Worm (Caenorhabditis elegans) whole organism, early embryonic: ENCODE measurements around the gene F10D7.10.

ENCODE experiments used
- B0310.2 ChIP-seq: sonication (generic microtip); optimal IDR thresholded peaks from 2 replicates; lab custom pipeline; 2016; ENCODE audit warnings: mild to moderate bottlenecking, missing genetic modification characterization, missing compliant biosample characterization
- F13C5.2 ChIP-seq: sonication (generic microtip); optimal IDR thresholded peaks from 2 replicates; lab custom pipeline; 2017; ENCODE audit warnings: mild to moderate bottlenecking, missing genetic modification characterization, inconsistent platforms, missing compliant biosample characterization
- aly-1 ChIP-seq: sonication (generic microtip); optimal IDR thresholded peaks from 2 replicates; lab custom pipeline; 2016; ENCODE audit warnings: missing genetic modification characterization, missing compliant biosample characterization
- ama-1 ChIP-seq: fragments of 150-350 bp; optimal IDR thresholded peaks from 2 replicates; lab custom pipeline; 2014
- ceh-13 ChIP-seq: fragments of 200-800 bp; sonication (Bioruptor generic); optimal IDR thresholded peaks from 2 replicates; lab custom pipeline; 2018; ENCODE audit warnings: mild to moderate bottlenecking, missing genetic modification characterization, missing compliant biosample characterization
- ceh-36 ChIP-seq: sonication (generic microtip); optimal IDR thresholded peaks from 2 replicates; lab custom pipeline; 2016; ENCODE audit warnings: missing genetic modification characterization, inconsistent platforms, missing compliant biosample characterization
- ets-7 ChIP-seq: sonication (generic microtip); optimal IDR thresholded peaks from 2 replicates; lab custom pipeline; 2016; ENCODE audit warnings: missing genotype, missing genetic modification characterization, missing compliant biosample characterization
- flt-1 ChIP-seq: fragments of 200-800 bp; sonication (Bioruptor generic); IDR thresholded peaks from 2 replicates; pipeline ENCODE4 v1.3.6; 2022; ENCODE audit warnings: missing genetic modification characterization, missing compliant biosample characterization
- hmbx-1 ChIP-seq: sonication (generic microtip); optimal IDR thresholded peaks from 2 replicates; lab custom pipeline; 2016; ENCODE audit warnings: mild to moderate bottlenecking, missing genetic modification characterization, missing compliant biosample characterization
- hmg-4 ChIP-seq: fragments of 200-800 bp; sonication (Bioruptor generic); optimal IDR thresholded peaks from 2 replicates; lab custom pipeline; 2018; ENCODE audit warnings: mild to moderate bottlenecking, missing genetic modification characterization, missing compliant biosample characterization
- hnd-1 ChIP-seq: sonication (generic microtip); optimal IDR thresholded peaks from 2 replicates; lab custom pipeline; 2016; ENCODE audit warnings: missing genetic modification characterization, missing compliant biosample characterization
- pes-1 ChIP-seq: fragments of 200-800 bp; sonication (Bioruptor generic); IDR thresholded peaks from 2 replicates; pipeline ENCODE4 v1.3.6; 2022; ENCODE audit warnings: missing genetic modification reagents, missing genetic modification characterization, missing compliant biosample characterization
- scrt-1 ChIP-seq: fragments of 200-800 bp; sonication (Bioruptor generic); IDR thresholded peaks from 2 replicates; pipeline ENCODE4 v1.3.6; 2022; ENCODE audit warnings: missing genetic modification characterization, missing compliant biosample characterization
- sea-1 ChIP-seq: fragments of 200-800 bp; sonication (Bioruptor generic); conservative IDR thresholded peaks from 2 replicates; pipeline ENCODE4 v1.3.6; 2022; ENCODE audit warnings: missing genetic modification characterization, missing compliant biosample characterization
- tbx-11 ChIP-seq: fragments of 200-800 bp; sonication (Bioruptor generic); IDR thresholded peaks from 2 replicates; pipeline ENCODE4 v1.3.6; 2022; ENCODE audit warnings: missing genetic modification characterization, missing compliant biosample characterization
- tbx-37 ChIP-seq: fragments of 200-800 bp; sonication (Bioruptor generic); conservative IDR thresholded peaks from 2 replicates; pipeline ENCODE4 v1.3.6; 2022; ENCODE audit warnings: missing genetic modification reagents, missing genetic modification characterization, missing compliant biosample characterization
- tra-4 ChIP-seq: sonication (generic microtip); optimal IDR thresholded peaks from 2 replicates; lab custom pipeline; 2017; ENCODE audit warnings: missing genetic modification characterization, missing compliant biosample characterization

Gene F10D7.10

ce11 chrX:17379675-17380074, at the start of gene F10D7.10:
TSS of gene F10D7.10 (minus strand) at chrX:17379775.
- TF ChIP-seq ets-7 (tag; lab: Kevin White, UChicago) (no peak), hmbx-1 (tag; lab: Kevin White, UChicago) (no peak), hnd-1 (tag; lab: Kevin White, UChicago) (no peak), ceh-13 (no peak), scrt-1 (no peak), ama-1 (no peak), flt-1 (GFP tag; lab: Robert Waterston, UW) (no peak), tbx-11 (no peak), sea-1 (GFP tag; lab: Robert Waterston, UW) (no peak), ceh-36 (no peak), pes-1 (GFP tag; lab: Robert Waterston, UW) (no peak), hmg-4 (GFP tag; lab: Kevin White, UChicago) (no peak), F13C5.2 (tag; lab: Kevin White, UChicago) (no peak), aly-1 (no peak), tbx-37 (GFP tag; lab: Robert Waterston, UW) (no peak), B0310.2 (tag; lab: Kevin White, UChicago) (no peak), tra-4 (tag; lab: Kevin White, UChicago) (no peak)

ce11 chrX:17428803-17429202, 49.2 kb upstream of the F10D7.10 start, which contains the start of gene pbo-6:
TSS of gene pbo-6 (plus strand) at chrX:17429042.
- TF ChIP-seq tbx-11, result no peak
- no peak for TF ChIP-seq pes-1 (GFP tag; lab: Robert Waterston, UW)
- TF ChIP-seq tbx-37 (GFP tag; lab: Robert Waterston, UW), result no peak
- TF ChIP-seq ceh-13, result no peak

- TF ChIP-seq hmg-4 (GFP tag; lab: Kevin White, UChicago) (no peak), scrt-1 (no peak), tbx-37 (GFP tag; lab: Robert Waterston, UW) (no peak), sea-1 (GFP tag; lab: Robert Waterston, UW) (no peak)
These were observed 48.2 kb upstream of the F10D7.10 start for ce11 chrX:17427778-17428177.

ce11 chrX:17426712-17427111, 47.1 kb upstream of the F10D7.10 start:
- TF ChIP-seq sea-1 (GFP tag; lab: Robert Waterston, UW) (no peak), tbx-37 (GFP tag; lab: Robert Waterston, UW) (no peak), ets-7 (tag; lab: Kevin White, UChicago) (no peak), ceh-36 (no peak), tbx-11 (no peak), tra-4 (tag; lab: Kevin White, UChicago) (no peak), hmg-4 (GFP tag; lab: Kevin White, UChicago) (no peak), flt-1 (GFP tag; lab: Robert Waterston, UW) (no peak), scrt-1 (no peak), hmbx-1 (tag; lab: Kevin White, UChicago) (no peak), ceh-13 (no peak), hnd-1 (tag; lab: Kevin White, UChicago) (no peak)

ce11 chrX:17424595-17424913, 45.0 kb upstream of the F10D7.10 start:
- no peak for TF ChIP-seq ama-1
- TF ChIP-seq hmbx-1 (tag; lab: Kevin White, UChicago), result no peak
- TF ChIP-seq sea-1 (GFP tag; lab: Robert Waterston, UW), result no peak
- TF ChIP-seq B0310.2 (tag; lab: Kevin White, UChicago), result no peak
- no peak for TF ChIP-seq ets-7 (tag; lab: Kevin White, UChicago)
- no peak for TF ChIP-seq ceh-13
- no peak for TF ChIP-seq ceh-36
- no peak for TF ChIP-seq flt-1 (GFP tag; lab: Robert Waterston, UW)
- no peak for TF ChIP-seq pes-1 (GFP tag; lab: Robert Waterston, UW)
- TF ChIP-seq scrt-1, result no peak
- TF ChIP-seq tra-4 (tag; lab: Kevin White, UChicago), result no peak
- no peak for TF ChIP-seq F13C5.2 (tag; lab: Kevin White, UChicago)
- no peak for TF ChIP-seq tbx-37 (GFP tag; lab: Robert Waterston, UW)
- no peak for TF ChIP-seq aly-1
- TF ChIP-seq hmg-4 (GFP tag; lab: Kevin White, UChicago), result no peak
- TF ChIP-seq hnd-1 (tag; lab: Kevin White, UChicago), result no peak
- no peak for TF ChIP-seq tbx-11

ce11 chrX:17423894-17424594, 44.5 kb upstream of the F10D7.10 start:
- TF ChIP-seq sea-1 (GFP tag; lab: Robert Waterston, UW), result no peak
- no peak for TF ChIP-seq aly-1
- TF ChIP-seq hmg-4 (GFP tag; lab: Kevin White, UChicago), result no peak
- no peak for TF ChIP-seq hmbx-1 (tag; lab: Kevin White, UChicago)
- no peak for TF ChIP-seq B0310.2 (tag; lab: Kevin White, UChicago)
- no peak for TF ChIP-seq tra-4 (tag; lab: Kevin White, UChicago)
- TF ChIP-seq F13C5.2 (tag; lab: Kevin White, UChicago), result no peak
- no peak for TF ChIP-seq flt-1 (GFP tag; lab: Robert Waterston, UW)
- TF ChIP-seq ama-1, result no peak

ce11 chrX:17422593-17422992, 43.0 kb upstream of the F10D7.10 start:
- no peak for TF ChIP-seq flt-1 (GFP tag; lab: Robert Waterston, UW)
- no peak for TF ChIP-seq tra-4 (tag; lab: Kevin White, UChicago)
- no peak for TF ChIP-seq ceh-13
- no peak for TF ChIP-seq tbx-37 (GFP tag; lab: Robert Waterston, UW)
- no peak for TF ChIP-seq hmg-4 (GFP tag; lab: Kevin White, UChicago)
- TF ChIP-seq aly-1, result no peak
- no peak for TF ChIP-seq F13C5.2 (tag; lab: Kevin White, UChicago)
- no peak for TF ChIP-seq B0310.2 (tag; lab: Kevin White, UChicago)
- TF ChIP-seq scrt-1, result no peak
